Fruit fly (Drosophila melanogaster) whole organism, embryonic: ENCODE measurements around the gene CG17362.

Experiments used
- ATbp ChIP-seq: fragments of 200-800 bp; sonication (Bioruptor generic); optimal IDR thresholded peaks from 2 replicates; lab custom pipeline; 2017; ENCODE audit warnings: missing biosample characterization, mild to moderate bottlenecking, missing genetic modification characterization, missing genetic modification reagents
- Bteb2 ChIP-seq: fragments of 200-800 bp; sonication (Bioruptor generic); optimal IDR thresholded peaks from 2 replicates; lab custom pipeline; 2016; ENCODE audit warnings: missing biosample characterization, missing genetic modification characterization
- CG1024 ChIP-seq: fragments of 200-800 bp; sonication (Bioruptor generic); IDR thresholded peaks from 2 replicates; pipeline ENCODE4 v1.3.6; 2022; ENCODE audit warnings: missing biosample characterization, missing genetic modification characterization
- CG11456 ChIP-seq: fragments of 200-800 bp; sonication (Bioruptor generic); IDR thresholded peaks from 3 replicates; pipeline ENCODE4 v1.3.6; 2022; ENCODE audit warnings: missing biosample characterization, missing genetic modification characterization
- CG13296 ChIP-seq: fragments of 200-800 bp; sonication (Bioruptor generic); optimal IDR thresholded peaks from 3 replicates; lab custom pipeline; 2018; ENCODE audit warnings: missing biosample characterization, mild to moderate bottlenecking, missing genetic modification characterization
- CG13424 ChIP-seq: fragments of 200-800 bp; sonication (Bioruptor generic); optimal IDR thresholded peaks from 2 replicates; lab custom pipeline; 2019; ENCODE audit warnings: missing biosample characterization, mild to moderate bottlenecking, missing genetic modification characterization, moderate library complexity
- CG13894 ChIP-seq: fragments of 200-800 bp; sonication (Bioruptor generic); optimal IDR thresholded peaks from 3 replicates; lab custom pipeline; 2018; ENCODE audit warnings: missing biosample characterization, mild to moderate bottlenecking, missing genetic modification characterization, moderate library complexity
- CG14710 ChIP-seq: fragments of 200-800 bp; sonication (Bioruptor generic); optimal IDR thresholded peaks from 3 replicates; lab custom pipeline; 2019; ENCODE audit warnings: missing biosample characterization, mild to moderate bottlenecking, missing genetic modification characterization, moderate library complexity
- CG18599 ChIP-seq: fragments of 200-800 bp; sonication (Bioruptor generic); optimal IDR thresholded peaks from 3 replicates; lab custom pipeline; 2017; ENCODE audit warnings: missing biosample characterization, missing genetic modification characterization, mild to moderate bottlenecking, moderate library complexity, missing genetic modification reagents
- CG18764 ChIP-seq: fragments of 200-800 bp; sonication (Bioruptor generic); optimal IDR thresholded peaks from 3 replicates; lab custom pipeline; 2016; ENCODE audit warnings: missing biosample characterization, missing genetic modification characterization
- CG2129 ChIP-seq: fragments of 200-800 bp; sonication (Bioruptor generic); IDR thresholded peaks from 2 replicates; pipeline ENCODE4 v1.3.6; 2022; ENCODE audit warnings: missing biosample characterization, missing genetic modification characterization; ENCODE audit not compliant: partially characterized antibody
- CG31224 ChIP-seq: fragments of 200-800 bp; sonication (Bioruptor generic); IDR thresholded peaks from 2 replicates; pipeline ENCODE4 v1.3.6; 2022; ENCODE audit warnings: missing biosample characterization, missing genetic modification characterization
- CG3726 ChIP-seq: fragments of 200-800 bp; sonication (Bioruptor generic); IDR thresholded peaks from 3 replicates; pipeline ENCODE4, ENCODE4 v1.3.6; 2022; ENCODE audit warnings: missing biosample characterization, missing genetic modification characterization
- CG8765 ChIP-seq: fragments of 200-800 bp; sonication (Bioruptor generic); IDR thresholded peaks from 2 replicates; pipeline ENCODE4 v1.3.6; 2022; ENCODE audit warnings: missing biosample characterization, missing genetic modification characterization
- D ChIP-seq, 2 experiments: fragments of 200-800 bp in 1 of 2; fragments of >200 bp in 1 of 2; sonication (Bioruptor generic) in 1 of 2; optimal IDR thresholded peaks; 2 replicates in 1 of 2; 3 replicates in 1 of 2; lab custom pipeline; 2017; ENCODE audit warnings: mild to moderate bottlenecking in 1 of 2, missing biosample characterization in 1 of 2, missing genetic modification characterization in 1 of 2, missing genetic modification reagents in 1 of 2
- Deaf1 ChIP-seq: fragments of 200-800 bp; optimal IDR thresholded peaks from 3 replicates; lab custom pipeline; 2019; ENCODE audit warnings: missing biosample characterization, mild to moderate bottlenecking, missing genetic modification characterization, moderate library complexity
- E2f1 ChIP-seq: fragments of 200-800 bp; sonication (Bioruptor generic); IDR thresholded peaks from 2 replicates; pipeline ENCODE4 v1.3.6; 2022; ENCODE audit warnings: missing biosample characterization, missing genetic modification characterization
- Ets65A ChIP-seq: fragments of 200-800 bp; sonication (Bioruptor generic); peaks from one replicate; lab custom pipeline; 2016; ENCODE audit warnings: missing biosample characterization, missing genetic modification characterization
- HLHmδ ChIP-seq: fragments of 200-800 bp; sonication (Bioruptor generic); optimal IDR thresholded peaks from 2 replicates; lab custom pipeline; 2018; ENCODE audit warnings: missing biosample characterization, mild to moderate bottlenecking, missing genetic modification characterization, moderate library complexity
- Hr39 ChIP-seq: fragments of >200 bp; optimal IDR thresholded peaks from 2 replicates; lab custom pipeline; 2017
- Mes4 ChIP-seq: fragments of 200-800 bp; sonication (Bioruptor generic); optimal IDR thresholded peaks from 2 replicates; lab custom pipeline; 2016; ENCODE audit warnings: missing biosample characterization, missing genetic modification characterization
- NFAT ChIP-seq: fragments of 200-800 bp; sonication (Bioruptor generic); IDR thresholded peaks from 2 replicates; pipeline ENCODE4 v1.3.6; 2022; ENCODE audit warnings: missing biosample characterization, missing genetic modification characterization
- Oaz ChIP-seq: fragments of 200-800 bp; sonication (Bioruptor generic); IDR thresholded peaks from 2 replicates; pipeline ENCODE4 v1.3.6; 2022; ENCODE audit warnings: missing biosample characterization, missing genetic modification characterization
- Trl ChIP-seq, 3 experiments: fragments of >200 bp in 2 of 3; fragments of 200-800 bp in 1 of 3; sonication (Bioruptor generic) in 1 of 3; optimal IDR thresholded peaks; 2 replicates in 1 of 3; 3 replicates in 2 of 3; lab custom pipeline; 2016 to 2017; ENCODE audit warnings: missing biosample characterization in 1 of 3, missing genetic modification characterization in 1 of 3
- Vsx1 ChIP-seq: fragments of 200-800 bp; sonication (Bioruptor generic); optimal IDR thresholded peaks from 2 replicates; lab custom pipeline; 2017; ENCODE audit warnings: missing biosample characterization, mild to moderate bottlenecking, missing genetic modification characterization, missing genetic modification reagents
- cg ChIP-seq: fragments of 200-800 bp; sonication (Bioruptor generic); optimal IDR thresholded peaks from 3 replicates; lab custom pipeline; 2019; ENCODE audit warnings: missing biosample characterization, mild to moderate bottlenecking, missing genetic modification characterization, moderate library complexity
- chinmo ChIP-seq: fragments of 200-800 bp; sonication (Bioruptor generic); IDR thresholded peaks from 4 replicates; pipeline ENCODE4 v1.3.6; 2022; ENCODE audit warnings: missing biosample characterization, missing genetic modification characterization; ENCODE audit not compliant: partially characterized antibody
- dysf ChIP-seq: fragments of 200-800 bp; sonication (Bioruptor generic); IDR thresholded peaks from 3 replicates; pipeline ENCODE4 v1.3.6; 2022; ENCODE audit warnings: missing biosample characterization, missing genetic modification characterization
- eyg ChIP-seq: fragments of 200-800 bp; sonication (Bioruptor generic); optimal IDR thresholded peaks from 3 replicates; lab custom pipeline; 2016; ENCODE audit warnings: missing biosample characterization, missing genetic modification characterization
- fd3F ChIP-seq: fragments of 200-800 bp; sonication (Bioruptor generic); optimal IDR thresholded peaks from 2 replicates; lab custom pipeline; 2018; ENCODE audit warnings: missing biosample characterization, mild to moderate bottlenecking, missing genetic modification characterization, moderate library complexity
- h ChIP-seq: fragments of >200 bp; optimal IDR thresholded peaks from 2 replicates; lab custom pipeline; 2017
- insv ChIP-seq, 2 experiments: fragments of 200-800 bp; sonication (Bioruptor generic); optimal IDR thresholded peaks; 3 replicates each; lab custom pipeline; 2016 to 2018; ENCODE audit warnings: missing biosample characterization in 2 of 2, missing genetic modification characterization in 2 of 2
- kay ChIP-seq: fragments of 200-800 bp; sonication (Bioruptor generic); optimal IDR thresholded peaks from 2 replicates; lab custom pipeline; 2016; ENCODE audit warnings: missing biosample characterization, missing genetic modification characterization
- lab ChIP-seq: fragments of 200-800 bp; sonication (Bioruptor generic); optimal IDR thresholded peaks from 3 replicates; lab custom pipeline; 2017; ENCODE audit warnings: missing biosample characterization, missing genetic modification characterization, mild to moderate bottlenecking, moderate library complexity, missing genetic modification reagents
- nerfin-1 ChIP-seq: fragments of 200-800 bp; sonication (Bioruptor generic); optimal IDR thresholded peaks from 3 replicates; lab custom pipeline; 2019; ENCODE audit warnings: missing biosample characterization, mild to moderate bottlenecking, missing genetic modification characterization, moderate library complexity
- pum ChIP-seq: fragments of 200-800 bp; sonication (Bioruptor generic); optimal IDR thresholded peaks from 2 replicates; lab custom pipeline; 2016; ENCODE audit warnings: missing biosample characterization, missing genetic modification characterization
- ro ChIP-seq: fragments of 200-800 bp; sonication (Bioruptor generic); IDR thresholded peaks from 2 replicates; pipeline ENCODE4 v1.3.6; 2022; ENCODE audit warnings: missing biosample characterization, missing genetic modification characterization
- row ChIP-seq: fragments of 200-800 bp; sonication (Bioruptor generic); IDR thresholded peaks from 3 replicates; pipeline ENCODE4 v1.3.6; 2022; ENCODE audit warnings: missing biosample characterization, missing genetic modification characterization
- twi ChIP-seq: fragments of 200-800 bp; optimal IDR thresholded peaks from 2 replicates; lab custom pipeline; 2019; ENCODE audit warnings: missing biosample characterization, mild to moderate bottlenecking, missing genetic modification characterization, moderate library complexity

Gene CG17362

dm6 chr3L:13965502-13965843 lies 20.9 kb upstream of the CG17362 start (continued):
- peak; percentile 87 for TF ChIP-seq nerfin-1 (tag; lab: Kevin White, UChicago)
- TF ChIP-seq pum (GFP tag; lab: Kevin White, UChicago) = no peak
- peak; percentile 16 for TF ChIP-seq twi
- peak; percentile 84 for TF ChIP-seq cg
- TF ChIP-seq D (optimal IDR thresholded peaks at IDR 0.05; lab: Kevin White, UChicago) = peak; percentile 46
- TF ChIP-seq D (GFP tag; optimal IDR thresholded peaks at IDR 0.05; lab: Kevin White, UChicago) = no peak
- no peak for TF ChIP-seq Mes4 (GFP tag; lab: Kevin White, UChicago)
- TF ChIP-seq, all 482 proteins: peak for 6

dm6 chr3L:13973377-13974111 lies 12.9 kb upstream of the CG17362 start, which contains the start of the genes CG13738 and Hsc70-1:
TSS of gene CG13738 (minus strand) at chr3L:13973477.
TSS of gene Hsc70-1 (plus strand) at chr3L:13974061.
- TF ChIP-seq row (GFP tag; lab: Robert Waterston, UW) (no peak), CG13894 (tag; lab: Kevin White, UChicago) (no peak), CG8765 (no peak), insv (GFP tag; optimal IDR thresholded peaks at IDR 0.05; lab: Kevin White, UChicago) (no peak), E2f1 (GFP tag; lab: Robert Waterston, UW) (no peak), CG31224 (no peak), CG1024 (GFP tag; lab: Robert Waterston, UW) (no peak), CG13424 (tag; lab: Kevin White, UChicago) (no peak), CG14710 (tag; lab: Kevin White, UChicago) (no peak), dysf (GFP tag; lab: Robert Waterston, UW) (no peak), ro (GFP tag; lab: Robert Waterston, UW) (no peak), fd3F (GFP tag; lab: Kevin White, UChicago) (peak; percentile 25), CG18764 (GFP tag; lab: Kevin White, UChicago) (no peak), CG3726 (GFP tag; lab: Robert Waterston, UW) (0 out of 3 replicates have a peak, but pooled peaks have one; percentile 41), HLHmδ (GFP tag; lab: Kevin White, UChicago) (no peak), CG13296 (GFP tag; lab: Kevin White, UChicago) (peak; percentile 39), eyg (GFP tag; lab: Kevin White, UChicago) (no peak), Vsx1 (GFP tag; lab: Kevin White, UChicago) (no peak), kay (no peak)
- TF ChIP-seq, all 482 proteins: peak for 3

dm6 chr3L:13982516-13982915 lies 3.9 kb upstream of the CG17362 start:
- TF ChIP-seq ATbp (no peak), Hr39 (peak; percentile 68)

- TF ChIP-seq lab (GFP tag; lab: Kevin White, UChicago) (peak; percentile 41), CG2129 (GFP tag; lab: Robert Waterston, UW) (no peak), CG18599 (GFP tag; lab: Kevin White, UChicago) (peak; percentile 21)
- TF ChIP-seq, all 482 proteins: peak for 2
Observed at dm6 chr3L:13987578-13987977, 1.2 kb downstream of the CG17362 start, which contains the start of gene CG9040. TSS of gene CG9040 (plus strand) at chr3L:13987878.

- TF ChIP-seq Ets65A (GFP tag; lab: Kevin White, UChicago) = peak; percentile 64
- TF ChIP-seq Bteb2 (GFP tag; lab: Kevin White, UChicago) = no peak
- peak; percentile 45 for TF ChIP-seq Deaf1
- TF ChIP-seq h = no peak
- TF ChIP-seq Oaz (GFP tag; lab: Robert Waterston, UW) = 0 out of 2 replicates have a peak, but pooled peaks have one; percentile 4
- TF ChIP-seq Trl (optimal IDR thresholded peaks at IDR 0.05; lab: Kevin White, UChicago) = peak; percentile 31 to 58
- no peak for TF ChIP-seq Trl (GFP tag; optimal IDR thresholded peaks at IDR 0.05; lab: Kevin White, UChicago)
- TF ChIP-seq NFAT = peak; percentile 18; the same call in 1 of the 2 replicates
- TF ChIP-seq CG11456 (GFP tag; lab: Robert Waterston, UW) = 0 out of 3 replicates have a peak, but pooled peaks have one; percentile 27
- 0 out of 4 replicates have a peak, but pooled peaks have one; percentile 22 for TF ChIP-seq chinmo
Observed at dm6 chr3L:13991314-13991713, 4.9 kb downstream of the CG17362 start.
